Fruit fly (Drosophila melanogaster) S2 (cell line): ENCODE data around the gene cac.

Experiments
- CG8478 ChIP-seq: fragments of >200 bp; optimal IDR thresholded peaks from 2 replicates; lab custom pipeline; 2018
- CTCF ChIP-seq, 2 experiments: fragments of >200 bp; optimal IDR thresholded peaks; 2 replicates each; lab custom pipeline; 2018

DNA sequence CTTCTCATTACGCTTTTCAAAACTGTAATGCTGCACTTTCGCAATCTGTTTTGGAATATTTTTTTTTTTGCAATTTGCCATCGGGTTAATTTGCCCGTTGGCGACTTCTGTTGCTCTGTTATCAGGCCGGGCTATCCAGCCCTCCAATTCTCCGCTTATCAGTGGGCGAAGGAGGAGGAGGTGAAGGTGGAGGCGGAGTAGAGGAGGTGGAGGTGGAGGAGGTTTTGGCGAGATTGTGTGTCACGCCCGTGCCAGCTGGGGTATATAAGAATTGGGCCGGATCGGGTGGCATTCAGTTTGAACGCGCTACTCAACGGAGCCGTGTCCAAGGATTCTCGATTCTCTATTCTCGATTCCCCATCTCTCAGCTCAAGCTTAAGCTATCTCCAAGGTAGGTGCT, 29.2 kb upstream of the cac start:
- no peak for TF ChIP-seq CTCF (optimal IDR thresholded peaks at IDR 0.05; lab: Kevin White, UChicago)
- TF ChIP-seq CG8478 (lab: Kevin White, UChicago) = no peak
